Fruit fly (Drosophila melanogaster) whole organism, embryonic: Measurements from ENCODE around the gene roq.
A peak's percentile ranks its signal among the peaks of the same experiment; 100 is the strongest.

Experiments
- Atf6 ChIP-seq: fragments of 200-800 bp; sonication (Bioruptor generic); IDR thresholded peaks from 2 replicates; pipeline ENCODE4 v1.3.6; 2022; ENCODE audit warnings: missing biosample characterization, missing genetic modification characterization
- CG10431 ChIP-seq: fragments of 200-800 bp; sonication (Bioruptor generic); optimal IDR thresholded peaks from 3 replicates; lab custom pipeline; 2018; ENCODE audit warnings: missing biosample characterization, mild to moderate bottlenecking, missing genetic modification characterization
- CG10959 ChIP-seq: fragments of 200-800 bp; sonication (Bioruptor generic); IDR thresholded peaks from 2 replicates; pipeline ENCODE4 v1.3.6; 2022; ENCODE audit warnings: missing biosample characterization, missing genetic modification characterization
- CG12659 ChIP-seq: fragments of 200-800 bp; sonication (Bioruptor generic); optimal IDR thresholded peaks from 3 replicates; lab custom pipeline; 2017; ENCODE audit warnings: mild to moderate bottlenecking, missing biosample characterization, missing genetic modification reagents, missing genetic modification characterization
- CG13287 ChIP-seq: fragments of 200-800 bp; sonication (Bioruptor generic); IDR thresholded peaks from 2 replicates; pipeline ENCODE4 v1.3.6; 2022; ENCODE audit warnings: missing biosample characterization, missing genetic modification characterization; ENCODE audit not compliant: partially characterized antibody
- CG13296 ChIP-seq: fragments of 200-800 bp; sonication (Bioruptor generic); optimal IDR thresholded peaks from 3 replicates; lab custom pipeline; 2018; ENCODE audit warnings: missing biosample characterization, mild to moderate bottlenecking, missing genetic modification characterization
- CG14710 ChIP-seq: fragments of 200-800 bp; sonication (Bioruptor generic); optimal IDR thresholded peaks from 3 replicates; lab custom pipeline; 2019; ENCODE audit warnings: missing biosample characterization, mild to moderate bottlenecking, missing genetic modification characterization, moderate library complexity
- CG18011 ChIP-seq: fragments of 200-800 bp; sonication (Bioruptor generic); optimal IDR thresholded peaks from 2 replicates; lab custom pipeline; 2017; ENCODE audit warnings: missing biosample characterization, missing genetic modification characterization, mild to moderate bottlenecking, moderate library complexity, missing genotype
- CG2116 ChIP-seq: fragments of 200-800 bp; sonication (Bioruptor generic); optimal IDR thresholded peaks from 3 replicates; lab custom pipeline; 2018; ENCODE audit warnings: missing biosample characterization, mild to moderate bottlenecking, missing genetic modification characterization
- CG30020 ChIP-seq: fragments of 200-800 bp; optimal IDR thresholded peaks from 2 replicates; lab custom pipeline; 2019; ENCODE audit warnings: missing biosample characterization, mild to moderate bottlenecking, missing genetic modification characterization, moderate library complexity
- CG31388 ChIP-seq: fragments of 200-800 bp; sonication (Bioruptor generic); optimal IDR thresholded peaks from 2 replicates; lab custom pipeline; 2016; ENCODE audit warnings: missing biosample characterization, missing genetic modification characterization
- CG34422 ChIP-seq: fragments of 200-800 bp; sonication (Bioruptor generic); IDR thresholded peaks from 3 replicates; pipeline ENCODE4 v1.3.6; 2022; ENCODE audit warnings: missing biosample characterization, missing genetic modification characterization
- CG4617 ChIP-seq: fragments of 200-800 bp; sonication (Bioruptor generic); optimal IDR thresholded peaks from 3 replicates; lab custom pipeline; 2016; ENCODE audit warnings: missing biosample characterization, missing genetic modification characterization, borderline replicate concordance
- CG5180 ChIP-seq: fragments of 200-800 bp; sonication (Bioruptor generic); optimal IDR thresholded peaks from 3 replicates; lab custom pipeline; 2017; ENCODE audit warnings: missing biosample characterization, missing genetic modification characterization, mild to moderate bottlenecking, moderate library complexity, missing genetic modification reagents
- CG5953 ChIP-seq: fragments of 200-800 bp; sonication (Bioruptor generic); IDR thresholded peaks from 2 replicates; pipeline ENCODE4 v1.3.6; 2022; ENCODE audit warnings: missing biosample characterization, missing genetic modification characterization
- CG6854 ChIP-seq: fragments of 200-800 bp; sonication (Bioruptor generic); optimal IDR thresholded peaks from 3 replicates; lab custom pipeline; 2017; ENCODE audit warnings: missing biosample characterization, mild to moderate bottlenecking, missing genetic modification characterization
- CG7987 ChIP-seq: fragments of 200-800 bp; sonication (Bioruptor generic); optimal IDR thresholded peaks from 2 replicates; lab custom pipeline; 2018; ENCODE audit warnings: missing biosample characterization, mild to moderate bottlenecking, missing genetic modification characterization, moderate library complexity
- CHES-1-like ChIP-seq: fragments of 200-800 bp; sonication (Bioruptor generic); optimal IDR thresholded peaks from 2 replicates; lab custom pipeline; 2016; ENCODE audit warnings: missing biosample characterization, missing genetic modification characterization
- Dip2 ChIP-seq: fragments of 200-800 bp; sonication (Bioruptor generic); IDR thresholded peaks from 2 replicates; pipeline ENCODE4 v1.3.6; 2022; ENCODE audit warnings: missing biosample characterization, missing genetic modification characterization
- Ets97D ChIP-seq: fragments of 200-800 bp; sonication (Bioruptor generic); optimal IDR thresholded peaks from 3 replicates; lab custom pipeline; 2016; ENCODE audit warnings: missing biosample characterization, missing genetic modification characterization
- Hey ChIP-seq: fragments of 200-800 bp; sonication (Bioruptor generic); optimal IDR thresholded peaks from 3 replicates; lab custom pipeline; 2018; ENCODE audit warnings: missing biosample characterization, mild to moderate bottlenecking, missing genetic modification characterization
- Med ChIP-seq: fragments of 200-800 bp; sonication (Bioruptor generic); peaks from one replicate; lab custom pipeline; 2016; ENCODE audit warnings: missing biosample characterization, missing genetic modification characterization, mild to moderate bottlenecking, inconsistent platforms, moderate library complexity
- Mrtf ChIP-seq: fragments of 200-800 bp; sonication (Bioruptor generic); IDR thresholded peaks from 3 replicates; pipeline ENCODE4 v1.3.6; 2022; ENCODE audit warnings: missing biosample characterization, missing genetic modification characterization
- Nf-YA ChIP-seq: fragments of 200-800 bp; sonication (Bioruptor generic); IDR thresholded peaks from 2 replicates; pipeline ENCODE4 v1.3.6; 2022; ENCODE audit warnings: missing biosample characterization, missing genetic modification characterization
- Pdp1 ChIP-seq, 2 experiments: fragments of 200-800 bp; sonication (Bioruptor generic); optimal IDR thresholded peaks; 3 replicates each; lab custom pipeline; 2016; ENCODE audit warnings: missing biosample characterization in 2 of 2, missing genetic modification characterization in 2 of 2, mild to moderate bottlenecking in 1 of 2, moderate library complexity in 1 of 2
- Ravus ChIP-seq: fragments of 200-800 bp; sonication (Bioruptor generic); IDR thresholded peaks from 2 replicates; pipeline ENCODE4 v1.3.6; 2022; ENCODE audit warnings: missing biosample characterization, missing genetic modification characterization
- Scr ChIP-seq: fragments of 200-800 bp; sonication (Bioruptor generic); IDR thresholded peaks from 2 replicates; pipeline ENCODE4 v1.3.6; 2022; ENCODE audit warnings: missing biosample characterization, missing genetic modification characterization; ENCODE audit not compliant: partially characterized antibody
- Sin3A ChIP-seq: fragments of >200 bp; optimal IDR thresholded peaks from 2 replicates; lab custom pipeline; 2018
- YL-1 ChIP-seq: fragments of 200-800 bp; sonication (Bioruptor generic); optimal IDR thresholded peaks from 3 replicates; lab custom pipeline; 2017; ENCODE audit warnings: missing biosample characterization, mild to moderate bottlenecking, missing genetic modification characterization
- bigmax ChIP-seq: fragments of 200-800 bp; sonication (Bioruptor generic); optimal IDR thresholded peaks from 2 replicates; lab custom pipeline; 2018; ENCODE audit warnings: missing biosample characterization, mild to moderate bottlenecking, missing genetic modification characterization
- bowl ChIP-seq: fragments of 200-800 bp; sonication (Bioruptor generic); IDR thresholded peaks from 2 replicates; pipeline ENCODE4 v1.3.6; 2022; ENCODE audit warnings: missing biosample characterization, missing genetic modification characterization
- gem ChIP-seq: fragments of 200-800 bp; sonication (Bioruptor generic); optimal IDR thresholded peaks from 2 replicates; lab custom pipeline; 2019; ENCODE audit warnings: missing biosample characterization, mild to moderate bottlenecking, missing genetic modification characterization, moderate library complexity
- gfzf ChIP-seq: fragments of 200-800 bp; sonication (Bioruptor generic); optimal IDR thresholded peaks from 2 replicates; lab custom pipeline; 2016; ENCODE audit warnings: missing biosample characterization, mild to moderate bottlenecking, missing genetic modification characterization, moderate library complexity
- hb ChIP-seq: fragments of 200-800 bp; sonication (Bioruptor generic); IDR thresholded peaks from 3 replicates; pipeline ENCODE4 v1.3.6; 2022; ENCODE audit warnings: missing biosample characterization, missing genetic modification characterization; ENCODE audit not compliant: partially characterized antibody
- ken ChIP-seq: fragments of 200-800 bp; sonication (Bioruptor generic); IDR thresholded peaks from 3 replicates; pipeline ENCODE4 v1.3.6; 2022; ENCODE audit warnings: missing biosample characterization, missing genetic modification characterization
- lov ChIP-seq, 2 experiments: fragments of 200-800 bp in 1 of 2; fragments of >200 bp in 1 of 2; sonication (Bioruptor generic) in 1 of 2; IDR thresholded peaks in 1 of 2; optimal IDR thresholded peaks in 1 of 2; 2 replicates in 1 of 2; 3 replicates in 1 of 2; pipeline versions ENCODE4 v1.3.6 to Lab custom; 2017 to 2022; ENCODE audit warnings: missing biosample characterization in 1 of 2, missing genetic modification characterization in 1 of 2
- otp ChIP-seq: fragments of 200-800 bp; sonication (Bioruptor generic); IDR thresholded peaks from 3 replicates; pipeline ENCODE4, ENCODE4 v1.3.6; 2022; ENCODE audit warnings: missing biosample characterization, missing genetic modification characterization
- peb ChIP-seq: fragments of 200-800 bp; sonication (Bioruptor generic); IDR thresholded peaks from 2 replicates; pipeline ENCODE4 v1.3.6; 2022; ENCODE audit warnings: missing biosample characterization, missing genetic modification characterization
- row ChIP-seq: fragments of 200-800 bp; sonication (Bioruptor generic); IDR thresholded peaks from 3 replicates; pipeline ENCODE4 v1.3.6; 2022; ENCODE audit warnings: missing biosample characterization, missing genetic modification characterization
- sna ChIP-seq: fragments of 200-800 bp; sonication (Bioruptor generic); IDR thresholded peaks from 2 replicates; pipeline ENCODE4 v1.3.6; 2022; ENCODE audit warnings: missing biosample characterization, missing genetic modification characterization; ENCODE audit not compliant: partially characterized antibody
- stwl ChIP-seq: fragments of 200-800 bp; sonication (Bioruptor generic); optimal IDR thresholded peaks from 3 replicates; lab custom pipeline; 2018; ENCODE audit warnings: missing biosample characterization, mild to moderate bottlenecking, missing genetic modification characterization, moderate library complexity
- tio ChIP-seq: fragments of 200-800 bp; sonication (Bioruptor generic); optimal IDR thresholded peaks from 2 replicates; lab custom pipeline; 2017; ENCODE audit warnings: missing biosample characterization, missing genetic modification characterization, inconsistent platforms
- tll ChIP-seq, 2 experiments: fragments of 200-800 bp in 1 of 2; fragments of >200 bp in 1 of 2; sonication (Bioruptor generic) in 1 of 2; optimal IDR thresholded peaks; 2 replicates each; lab custom pipeline; 2017 to 2019; ENCODE audit warnings: missing biosample characterization in 2 of 2, missing genetic modification characterization in 2 of 2, mild to moderate bottlenecking in 1 of 2, moderate library complexity in 1 of 2
- trem ChIP-seq: fragments of 200-800 bp; optimal IDR thresholded peaks from 3 replicates; lab custom pipeline; 2019; ENCODE audit warnings: missing biosample characterization, mild to moderate bottlenecking, missing genetic modification characterization, moderate library complexity
- zen ChIP-seq: fragments of 200-800 bp; sonication (Bioruptor generic); optimal IDR thresholded peaks from 3 replicates; lab custom pipeline; 2018; ENCODE audit warnings: missing biosample characterization, mild to moderate bottlenecking, missing genetic modification characterization, moderate library complexity
- zfh1 ChIP-seq: fragments of 200-800 bp; sonication (Bioruptor generic); IDR thresholded peaks from 3 replicates; pipeline ENCODE4 v1.3.6; 2022; ENCODE audit warnings: missing biosample characterization, missing genetic modification characterization

Gene roq

DNA sequence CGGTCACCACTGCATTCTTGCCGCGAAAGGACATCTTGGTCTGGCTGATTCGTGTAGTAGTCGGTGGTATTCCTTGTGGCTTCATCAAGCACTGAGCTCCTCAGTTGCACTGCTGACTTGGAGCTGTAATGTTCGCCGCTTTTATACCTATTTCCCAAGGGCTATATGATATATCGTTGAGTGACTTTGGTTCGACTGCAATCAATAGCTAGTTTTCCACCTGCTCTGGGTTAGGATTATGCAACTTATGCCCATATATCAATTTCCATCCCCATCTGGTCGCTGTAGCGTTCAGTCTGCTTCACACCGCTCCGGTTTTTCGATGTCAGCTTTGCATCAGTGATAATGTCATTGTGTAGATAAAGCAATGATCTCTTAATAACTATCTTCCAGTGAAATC is 24.2 kb downstream of the roq start, which contains the start of gene Pdh:
Gene Pdh, minus strand, starts transcription at position 101 of the 400 bp plus-strand sequence.
- TF ChIP-seq Atf6 (GFP tag; lab: Robert Waterston, UW) (no peak), Med (GFP tag; lab: Kevin White, UChicago) (peak; percentile 57), tio (GFP tag; lab: Kevin White, UChicago) (no peak), Pdp1 (GFP tag; optimal IDR thresholded peaks at IDR 0.05; lab: Kevin White, UChicago) (peak in 1 of 2 experiments; percentile 0), CG5180 (GFP tag; lab: Kevin White, UChicago) (no peak), stwl (tag; lab: Kevin White, UChicago) (no peak), CG13296 (GFP tag; lab: Kevin White, UChicago) (no peak)

- no peak for TF ChIP-seq Hey (tag; lab: Kevin White, UChicago)
- no peak for TF ChIP-seq CG30020 (tag; lab: Kevin White, UChicago)
- TF ChIP-seq CG34422 (GFP tag; lab: Robert Waterston, UW), result peak; percentile 49; the same call in 1 of the 3 replicates
- TF ChIP-seq sna (GFP tag; lab: Robert Waterston, UW), result no peak
- peak; percentile 26 for TF ChIP-seq CG12659 (GFP tag; lab: Kevin White, UChicago)
- TF ChIP-seq trem, result peak; percentile 99
- TF ChIP-seq zen (tag; lab: Kevin White, UChicago), result peak; percentile 73
- no peak for TF ChIP-seq CG6854 (GFP tag; lab: Kevin White, UChicago)
- TF ChIP-seq stwl (tag; lab: Kevin White, UChicago), result peak; percentile 75
- TF ChIP-seq CG10431 (GFP tag; lab: Kevin White, UChicago), result no peak
- TF ChIP-seq tll (GFP tag; optimal IDR thresholded peaks at IDR 0.05; lab: Kevin White, UChicago), result peak in 1 of 2 experiments; percentile 7
- TF ChIP-seq Sin3A (lab: Kevin White, UChicago), result peak; percentile 69
- peak; percentile 38; the same call in 1 of the 2 replicates for TF ChIP-seq Scr (GFP tag; lab: Robert Waterston, UW)
- TF ChIP-seq CG18011, result no peak
- peak; percentile 63 for TF ChIP-seq Med (GFP tag; lab: Kevin White, UChicago)
- TF ChIP-seq CG7987, result no peak
- TF ChIP-seq lov (optimal IDR thresholded peaks at IDR 0.05; lab: Kevin White, UChicago), result no peak
- no peak for TF ChIP-seq lov (GFP tag; IDR thresholded peaks at IDR 0.05; lab: Robert Waterston, UW)
- 0 out of 3 replicates have a peak, but pooled peaks have one; percentile 21 for TF ChIP-seq otp
- peak; percentile 82 for TF ChIP-seq CG4617 (GFP tag; lab: Kevin White, UChicago)
- no peak for TF ChIP-seq CG10959 (GFP tag; lab: Robert Waterston, UW)
- no peak for TF ChIP-seq CG2116 (GFP tag; lab: Kevin White, UChicago)
- peak; percentile 26 for TF ChIP-seq Ets97D (GFP tag; lab: Kevin White, UChicago)
- TF ChIP-seq bigmax, result peak; percentile 40
- TF ChIP-seq CG13287 (GFP tag; lab: Robert Waterston, UW), result peak; percentile 49; the same call in 1 of the 2 replicates
- no peak for TF ChIP-seq CG31388 (GFP tag; lab: Kevin White, UChicago)
- TF ChIP-seq Mrtf (GFP tag; lab: Robert Waterston, UW), result no peak
- no peak for TF ChIP-seq Dip2 (GFP tag; lab: Robert Waterston, UW)
- TF ChIP-seq gem (tag; lab: Kevin White, UChicago), result no peak
- TF ChIP-seq CHES-1-like (GFP tag; lab: Kevin White, UChicago), result peak; percentile 32
- no peak for TF ChIP-seq Nf-YA (GFP tag; lab: Robert Waterston, UW)
- TF ChIP-seq hb (GFP tag; lab: Robert Waterston, UW), result no peak
- TF ChIP-seq ken (GFP tag; lab: Robert Waterston, UW), result no peak
- TF ChIP-seq row (GFP tag; lab: Robert Waterston, UW), result peak; percentile 39; the same call in 1 of the 3 replicates
- TF ChIP-seq CG5953, result no peak
- TF ChIP-seq Ravus, result no peak
- no peak for TF ChIP-seq bowl (GFP tag; lab: Robert Waterston, UW)
- TF ChIP-seq YL-1 (GFP tag; lab: Kevin White, UChicago), result peak; percentile 63
- TF ChIP-seq CG14710 (tag; lab: Kevin White, UChicago), result peak; percentile 30
- peak; percentile 69 for TF ChIP-seq gfzf
- TF ChIP-seq peb (GFP tag; lab: Robert Waterston, UW), result no peak
- no peak for TF ChIP-seq zfh1 (GFP tag; lab: Robert Waterston, UW)
These were observed 26.5 kb downstream of the roq start, which contains the start of the genes Golgin104 and Tcs3 for dm6 chr3L:16351770-16352429. TSS of gene Golgin104 (minus strand) at chr3L:16351951. TSS of gene Tcs3 (plus strand) at chr3L:16351991.
